Fruit fly (Drosophila melanogaster): ENCODE measurements around the gene Rbbp5.

The Rbbp5 gene

dm6 chr3L:20342334-20342733 lies 5.4 kb downstream of the Rbbp5 start, which contains the start of gene Spn77Bc:
TSS of gene Spn77Bc (plus strand) at chr3L:20342634.
- TF ChIP-seq CrebA (GFP tag; optimal IDR thresholded peaks at IDR 0.05; ENCODE audit: borderline replicate concordance) (no peak), dsf (GFP tag; optimal IDR thresholded peaks at IDR 0.05; ENCODE audit: borderline replicate concordance) (no peak), tai (GFP tag; optimal IDR thresholded peaks at IDR 0.05) (no peak), dmrt93B (GFP tag; optimal IDR thresholded peaks at IDR 0.05) (no peak), Abd-B (GFP tag; optimal IDR thresholded peaks at IDR 0.05) (no peak), Sp1 (GFP tag; optimal IDR thresholded peaks at IDR 0.05) (no peak), h (GFP tag; optimal IDR thresholded peaks at IDR 0.05) (no peak), brk (GFP tag; optimal IDR thresholded peaks at IDR 0.05) (no peak), fru (GFP tag; optimal IDR thresholded peaks at IDR 0.05) (no peak), Myc (optimal IDR thresholded peaks at IDR 0.05) (no peak), Hr78 (GFP tag; optimal IDR thresholded peaks at IDR 0.05) (no peak), dl (GFP tag; optimal IDR thresholded peaks at IDR 0.05; ENCODE audit: insufficient read depth in 1 of 2, partially characterized antibody in 2 of 2) (no peak), Mio (GFP tag; optimal IDR thresholded peaks at IDR 0.05) (no peak), usp (GFP tag; optimal IDR thresholded peaks at IDR 0.05) (no peak)

- TF ChIP-seq Rel (GFP tag; optimal IDR thresholded peaks at IDR 0.05): no peak
- TF ChIP-seq Rel (tag; optimal IDR thresholded peaks at IDR 0.05): no peak
- TF ChIP-seq jim (GFP tag; optimal IDR thresholded peaks at IDR 0.05): no peak
- TF ChIP-seq CrebA (GFP tag; optimal IDR thresholded peaks at IDR 0.05; ENCODE audit: borderline replicate concordance): no peak
- no peak for TF ChIP-seq rgr (GFP tag; optimal IDR thresholded peaks at IDR 0.05)
- no peak for TF ChIP-seq GATAd (GFP tag; optimal IDR thresholded peaks at IDR 0.05)
Measured at dm6 chr3L:20320652-20321051, 27.1 kb downstream of the Rbbp5 start, which contains the start of gene Spn77Bb. TSS of gene Spn77Bb (plus strand) at chr3L:20320952.

dm6 chr3L:20320044-20320443 lies 27.7 kb downstream of the Rbbp5 start:
- TF ChIP-seq Sp1 (GFP tag; optimal IDR thresholded peaks at IDR 0.05) (no peak), h (GFP tag; optimal IDR thresholded peaks at IDR 0.05) (no peak), dmrt93B (GFP tag; optimal IDR thresholded peaks at IDR 0.05) (no peak), Myc (optimal IDR thresholded peaks at IDR 0.05) (no peak), Dfd (GFP tag; optimal IDR thresholded peaks at IDR 0.05) (no peak), Dif (GFP tag; optimal IDR thresholded peaks at IDR 0.05; ENCODE audit: partially characterized antibody) (no peak), CG32264 (GFP tag; optimal IDR thresholded peaks at IDR 0.05) (no peak), GATAd (GFP tag; optimal IDR thresholded peaks at IDR 0.05) (no peak), usp (GFP tag; optimal IDR thresholded peaks at IDR 0.05) (no peak), pan (optimal IDR thresholded peaks at IDR 0.05) (no peak), Hnf4 (GFP tag; optimal IDR thresholded peaks at IDR 0.05) (no peak), Vsx2 (GFP tag; optimal IDR thresholded peaks at IDR 0.05; ENCODE audit: partially characterized antibody) (no peak), br (GFP tag; optimal IDR thresholded peaks at IDR 0.05) (no peak), tai (GFP tag; optimal IDR thresholded peaks at IDR 0.05) (no peak), sv (GFP tag; optimal IDR thresholded peaks at IDR 0.05) (no peak), psq (GFP tag; optimal IDR thresholded peaks at IDR 0.05) (no peak), Hr83 (GFP tag; optimal IDR thresholded peaks at IDR 0.05; ENCODE audit: poor library complexity, severe bottlenecking) (no peak), brk (GFP tag; optimal IDR thresholded peaks at IDR 0.05) (no peak)

dm6 chr3L:20317751-20318150 lies 30.0 kb downstream of the Rbbp5 start:
- TF ChIP-seq dl (GFP tag; optimal IDR thresholded peaks at IDR 0.05; ENCODE audit: insufficient read depth in 1 of 2, partially characterized antibody in 2 of 2): no peak
- TF ChIP-seq psq (GFP tag; optimal IDR thresholded peaks at IDR 0.05): no peak
- no peak for TF ChIP-seq CG9705 (GFP tag; optimal IDR thresholded peaks at IDR 0.05)
- TF ChIP-seq Dif (GFP tag; optimal IDR thresholded peaks at IDR 0.05; ENCODE audit: partially characterized antibody): no peak
- TF ChIP-seq pan (optimal IDR thresholded peaks at IDR 0.05): no peak
- no peak for TF ChIP-seq Mio (GFP tag; optimal IDR thresholded peaks at IDR 0.05)
- TF ChIP-seq br (GFP tag; optimal IDR thresholded peaks at IDR 0.05): no peak
- TF ChIP-seq rgr (GFP tag; optimal IDR thresholded peaks at IDR 0.05): no peak
- TF ChIP-seq sage (GFP tag; optimal IDR thresholded peaks at IDR 0.05): no peak
- no peak for TF ChIP-seq Myc (optimal IDR thresholded peaks at IDR 0.05)
- no peak for TF ChIP-seq Rel (GFP tag; optimal IDR thresholded peaks at IDR 0.05)
- TF ChIP-seq Rel (tag; optimal IDR thresholded peaks at IDR 0.05): no peak
- no peak for TF ChIP-seq Dfd (GFP tag; optimal IDR thresholded peaks at IDR 0.05)
- no peak for TF ChIP-seq lola (GFP tag; optimal IDR thresholded peaks at IDR 0.05)
- no peak for TF ChIP-seq CG32264 (GFP tag; optimal IDR thresholded peaks at IDR 0.05)
- no peak for TF ChIP-seq HLH106 (tag; optimal IDR thresholded peaks at IDR 0.05)
- TF ChIP-seq Hr83 (GFP tag; optimal IDR thresholded peaks at IDR 0.05; ENCODE audit: poor library complexity, severe bottlenecking): no peak
- TF ChIP-seq N (GFP tag; optimal IDR thresholded peaks at IDR 0.05): no peak
- TF ChIP-seq h (GFP tag; optimal IDR thresholded peaks at IDR 0.05): no peak
